Worm (Caenorhabditis elegans) whole organism, L2 larva: ENCODE data around the gene F59A1.11.

Source experiments
- C34F6.9 ChIP-seq: fragments of 150-350 bp; optimal IDR thresholded peaks from 2 replicates; lab custom pipeline; 2014; ENCODE audit warnings: missing biosample characterization, missing genetic modification characterization
- F13H6.1 ChIP-seq: sonication (generic microtip); optimal IDR thresholded peaks from 2 replicates; lab custom pipeline; 2016; ENCODE audit warnings: missing genetic modification characterization, missing compliant biosample characterization
- Y55F3AM.14 ChIP-seq: fragments of 200-800 bp; sonication (Bioruptor generic); optimal IDR thresholded peaks from 2 replicates; lab custom pipeline; 2018; ENCODE audit warnings: mild to moderate bottlenecking, missing genetic modification characterization, missing compliant biosample characterization
- alr-1 ChIP-seq: fragments of 150-350 bp; optimal IDR thresholded peaks from 2 replicates; lab custom pipeline; 2014; ENCODE audit warnings: missing biosample characterization, missing genetic modification characterization
- aly-2 ChIP-seq: fragments of 150-350 bp; optimal IDR thresholded peaks from 2 replicates; lab custom pipeline; 2014; ENCODE audit warnings: missing biosample characterization, missing genetic modification characterization
- ama-1 ChIP-seq: fragments of 150-350 bp; optimal IDR thresholded peaks from 2 replicates; lab custom pipeline; 2018; ENCODE audit warnings: inconsistent platforms
- blmp-1 ChIP-seq: sonication (generic microtip); optimal IDR thresholded peaks from 2 replicates; lab custom pipeline; 2017; ENCODE audit warnings: missing genetic modification characterization, mild to moderate bottlenecking, missing compliant biosample characterization, antibody characterized with exemption, moderate library complexity; ENCODE audit not compliant: insufficient read depth
- ceh-16 ChIP-seq: fragments of 150-350 bp; optimal IDR thresholded peaks from 2 replicates; lab custom pipeline; 2014; ENCODE audit warnings: missing biosample characterization, missing genetic modification characterization
- crh-2 ChIP-seq: sonication (generic microtip); optimal IDR thresholded peaks from 2 replicates; lab custom pipeline; 2017; ENCODE audit warnings: missing biosample characterization, missing genetic modification characterization
- dmd-4 ChIP-seq: sonication (generic microtip); optimal IDR thresholded peaks from 2 replicates; lab custom pipeline; 2017; ENCODE audit warnings: missing biosample characterization, missing genetic modification characterization
- egl-27 ChIP-seq: sonication (generic microtip); optimal IDR thresholded peaks from 3 replicates; lab custom pipeline; 2017; ENCODE audit warnings: missing biosample characterization, missing genetic modification reagents, missing genetic modification characterization
- elt-1 ChIP-seq: fragments of 150-350 bp; optimal IDR thresholded peaks from 2 replicates; lab custom pipeline; 2014; ENCODE audit warnings: missing biosample characterization, missing genetic modification characterization
- elt-3 ChIP-seq: sonication (generic microtip); optimal IDR thresholded peaks from 2 replicates; lab custom pipeline; 2017; ENCODE audit warnings: missing biosample characterization, missing genetic modification characterization
- fos-1 ChIP-seq: fragments of 150-350 bp; optimal IDR thresholded peaks from 2 replicates; lab custom pipeline; 2014; ENCODE audit warnings: missing biosample characterization, missing genetic modification characterization
- gmeb-1 ChIP-seq: fragments of 150-350 bp; optimal IDR thresholded peaks from 2 replicates; lab custom pipeline; 2014; ENCODE audit warnings: missing biosample characterization, missing genetic modification characterization
- lin-11 ChIP-seq: fragments of 150-350 bp; sonication (generic microtip); optimal IDR thresholded peaks from 2 replicates; lab custom pipeline; 2014; ENCODE audit warnings: missing biosample characterization, missing genetic modification characterization, inconsistent platforms, mixed read lengths
- lin-13 ChIP-seq: fragments of 150-350 bp; optimal IDR thresholded peaks from 2 replicates; lab custom pipeline; 2014; ENCODE audit warnings: missing biosample characterization, missing genetic modification reagents, missing genetic modification characterization
- lin-39 ChIP-seq: fragments of 150-350 bp; optimal IDR thresholded peaks from 2 replicates; lab custom pipeline; 2014; ENCODE audit warnings: missing biosample characterization, missing genetic modification reagents, missing genetic modification characterization
- lsy-2 ChIP-seq, 2 experiments: fragments of 150-350 bp in 1 of 2; sonication (generic microtip) in 1 of 2; optimal IDR thresholded peaks; 2 replicates each; lab custom pipeline; 2014 to 2017; ENCODE audit warnings: missing biosample characterization in 2 of 2, missing genetic modification characterization in 2 of 2
- mab-5 ChIP-seq: fragments of 150-350 bp; optimal IDR thresholded peaks from 2 replicates; lab custom pipeline; 2014; ENCODE audit warnings: missing biosample characterization, missing genetic modification characterization
- mdl-1 ChIP-seq, 2 experiments: fragments of 150-350 bp in 1 of 2; sonication (generic microtip) in 1 of 2; optimal IDR thresholded peaks; 2 replicates each; lab custom pipeline; 2017; ENCODE audit warnings: missing biosample characterization in 2 of 2, missing genetic modification characterization in 2 of 2
- nhr-10 ChIP-seq: sonication (generic microtip); optimal IDR thresholded peaks from 2 replicates; lab custom pipeline; 2017; ENCODE audit warnings: missing biosample characterization, missing genetic modification characterization
- nhr-11 ChIP-seq: fragments of 150-350 bp; optimal IDR thresholded peaks from 2 replicates; lab custom pipeline; 2014; ENCODE audit warnings: missing biosample characterization, missing genetic modification characterization
- nhr-12 ChIP-seq: fragments of 150-350 bp; optimal IDR thresholded peaks from 2 replicates; lab custom pipeline; 2014; ENCODE audit warnings: missing biosample characterization, missing genetic modification characterization
- nhr-129 ChIP-seq: fragments of 150-350 bp; optimal IDR thresholded peaks from 2 replicates; lab custom pipeline; 2014; ENCODE audit warnings: missing biosample characterization, missing genetic modification characterization
- nhr-21 ChIP-seq: fragments of 150-350 bp; optimal IDR thresholded peaks from 2 replicates; lab custom pipeline; 2014; ENCODE audit warnings: missing biosample characterization, missing genetic modification characterization
- nhr-25 ChIP-seq: fragments of 150-350 bp; sonication (generic microtip); optimal IDR thresholded peaks from 3 replicates; lab custom pipeline; 2014; ENCODE audit warnings: missing biosample characterization, missing genetic modification characterization
- nhr-6 ChIP-seq: fragments of 150-350 bp; optimal IDR thresholded peaks from 2 replicates; lab custom pipeline; 2014; ENCODE audit warnings: missing biosample characterization, missing genetic modification characterization
- nhr-77 ChIP-seq: fragments of 150-350 bp; optimal IDR thresholded peaks from 2 replicates; lab custom pipeline; 2014; ENCODE audit warnings: missing biosample characterization, missing genetic modification characterization
- peb-1 ChIP-seq: fragments of 150-350 bp; optimal IDR thresholded peaks from 2 replicates; lab custom pipeline; 2014; ENCODE audit warnings: missing biosample characterization, missing genetic modification characterization
- sem-4 ChIP-seq: fragments of 150-350 bp; optimal IDR thresholded peaks from 2 replicates; lab custom pipeline; 2014; ENCODE audit warnings: missing biosample characterization, missing genetic modification reagents, missing genetic modification characterization
- skn-1 ChIP-seq: sonication (generic microtip); optimal IDR thresholded peaks from 2 replicates; lab custom pipeline; 2017; ENCODE audit warnings: missing biosample characterization, missing genetic modification characterization
- sma-3 ChIP-seq: sonication (generic microtip); optimal IDR thresholded peaks from 2 replicates; lab custom pipeline; 2016; ENCODE audit warnings: missing genetic modification reagents, missing genetic modification characterization, missing compliant biosample characterization
- sma-9 ChIP-seq, 2 experiments: fragments of 150-350 bp in 1 of 2; sonication (generic microtip) in 1 of 2; optimal IDR thresholded peaks; 2 replicates each; lab custom pipeline; 2014 to 2016; ENCODE audit warnings: missing genetic modification characterization in 2 of 2, mild to moderate bottlenecking in 1 of 2, missing biosample characterization in 1 of 2, missing compliant biosample characterization in 1 of 2, missing genetic modification reagents in 1 of 2, moderate library complexity in 1 of 2
- unc-39 ChIP-seq: fragments of 150-350 bp; optimal IDR thresholded peaks from 2 replicates; lab custom pipeline; 2014; ENCODE audit warnings: missing biosample characterization, missing genetic modification characterization
- unc-55 ChIP-seq: fragments of 150-350 bp; sonication (generic microtip); optimal IDR thresholded peaks from 3 replicates; lab custom pipeline; 2014; ENCODE audit warnings: missing biosample characterization, missing genetic modification reagents, missing genetic modification characterization
- zag-1 ChIP-seq: fragments of 150-350 bp; optimal IDR thresholded peaks from 2 replicates; lab custom pipeline; 2014; ENCODE audit warnings: missing biosample characterization, missing genetic modification characterization
- ztf-1 ChIP-seq: fragments of 200-800 bp; sonication (Bioruptor generic); conservative IDR thresholded peaks from 2 replicates; pipeline ENCODE4 v1.3.6; 2022; ENCODE audit warnings: missing genetic modification characterization, missing compliant biosample characterization
- ztf-4 ChIP-seq: fragments of 150-350 bp; optimal IDR thresholded peaks from 2 replicates; lab custom pipeline; 2014; ENCODE audit warnings: missing biosample characterization, missing genetic modification characterization

F59A1.11 gene

ce11 chrV:17695802-17696201 is 30.0 kb upstream of the F59A1.11 start, which contains the start of gene Y26G10.1:
Gene Y26G10.1 (minus strand): TSS chrV:17695902.
- TF ChIP-seq nhr-77 (tag; lab: Kevin White, UChicago) (no peak), nhr-12 (tag; lab: Kevin White, UChicago) (no peak), ceh-16 (no peak), nhr-21 (no peak), nhr-25 (tag; lab: Kevin White, UChicago) (no peak), lsy-2 (tag; optimal IDR thresholded peaks at IDR 0.05; lab: Kevin White, UChicago) (no peak)
- TF ChIP-seq, all 48 proteins: peak for 0

- TF ChIP-seq fos-1 (tag; lab: Kevin White, UChicago) (peak; percentile 25), peb-1 (tag; lab: Kevin White, UChicago) (no peak)
These were observed 28.5 kb upstream of the F59A1.11 start for ce11 chrV:17694260-17694659.

ce11 chrV:17690922-17691321 is 25.1 kb upstream of the F59A1.11 start, which contains the start of gene F59A1.13:
Gene F59A1.13 (minus strand): TSS chrV:17691022.
- TF ChIP-seq gmeb-1 (tag; lab: Kevin White, UChicago) (no peak), lin-13 (no peak), aly-2 (no peak), lin-39 (tag; lab: Kevin White, UChicago) (no peak), nhr-11 (no peak), ama-1 (lab: Kevin White, UChicago) (no peak), Y55F3AM.14 (no peak), nhr-25 (tag; lab: Kevin White, UChicago) (no peak), nhr-77 (tag; lab: Kevin White, UChicago) (no peak), mdl-1 (tag; optimal IDR thresholded peaks at IDR 0.05; lab: Kevin White, UChicago) (no peak), F13H6.1 (tag; lab: Kevin White, UChicago) (no peak), dmd-4 (tag; lab: Kevin White, UChicago) (no peak), unc-39 (tag; lab: Kevin White, UChicago) (no peak), lin-11 (tag; lab: Kevin White, UChicago) (no peak)

ce11 chrV:17686852-17687251 is 21.0 kb upstream of the F59A1.11 start, which contains the start of gene F59A1.18:
Gene F59A1.18 (minus strand): TSS chrV:17686952.
- TF ChIP-seq nhr-6 (tag; lab: Kevin White, UChicago) (no peak), zag-1 (tag; lab: Kevin White, UChicago) (no peak)

- TF ChIP-seq sem-4 (tag; lab: Kevin White, UChicago) = no peak
- TF ChIP-seq unc-39 (tag; lab: Kevin White, UChicago) = no peak
- no peak for TF ChIP-seq dmd-4 (tag; lab: Kevin White, UChicago)
- TF ChIP-seq gmeb-1 (tag; lab: Kevin White, UChicago) = no peak
- no peak for TF ChIP-seq crh-2 (tag; lab: Kevin White, UChicago)
- no peak for TF ChIP-seq lin-39 (tag; lab: Kevin White, UChicago)
- no peak for TF ChIP-seq nhr-25 (tag; lab: Kevin White, UChicago)
- TF ChIP-seq lin-13 = no peak
- TF ChIP-seq egl-27 (tag; lab: Kevin White, UChicago) = no peak
- TF ChIP-seq nhr-129 (tag; lab: Kevin White, UChicago) = no peak
- no peak for TF ChIP-seq peb-1 (tag; lab: Kevin White, UChicago)
- TF ChIP-seq alr-1 (tag; lab: Kevin White, UChicago) = no peak
- TF ChIP-seq elt-3 (tag; lab: Kevin White, UChicago) = no peak
- no peak for TF ChIP-seq nhr-10 (tag; lab: Kevin White, UChicago)
- TF ChIP-seq ztf-1 = no peak
- TF ChIP-seq unc-55 (GFP tag; lab: Kevin White, UChicago) = no peak
- TF ChIP-seq nhr-77 (tag; lab: Kevin White, UChicago) = no peak
- TF ChIP-seq nhr-6 (tag; lab: Kevin White, UChicago) = no peak
These were observed 19.1 kb upstream of the F59A1.11 start, which contains the start of the genes F59A1.16 and F59A1.6 for ce11 chrV:17684857-17685256. Gene F59A1.16 (minus strand): TSS chrV:17684957. Gene F59A1.6 (plus strand): TSS chrV:17685141.

ce11 chrV:17683763-17684162 is 18.0 kb upstream of the F59A1.11 start, which contains the start of gene F59A1.15:
Gene F59A1.15 (minus strand): TSS chrV:17683863.
- TF ChIP-seq nhr-129 (tag; lab: Kevin White, UChicago) (no peak), skn-1 (tag; lab: Kevin White, UChicago) (no peak), sem-4 (tag; lab: Kevin White, UChicago) (no peak), elt-1 (no peak), blmp-1 (no peak), nhr-6 (tag; lab: Kevin White, UChicago) (no peak), nhr-11 (no peak), mab-5 (tag; lab: Kevin White, UChicago) (no peak), sma-3 (GFP tag; lab: Kevin White, UChicago) (no peak), dmd-4 (tag; lab: Kevin White, UChicago) (no peak), C34F6.9 (tag; lab: Kevin White, UChicago) (no peak), fos-1 (tag; lab: Kevin White, UChicago) (no peak), sma-9 (GFP tag; optimal IDR thresholded peaks at IDR 0.05; lab: Kevin White, UChicago) (no peak), sma-9 (tag; optimal IDR thresholded peaks at IDR 0.05; lab: Kevin White, UChicago) (no peak), lin-11 (tag; lab: Kevin White, UChicago) (no peak), ztf-4 (no peak), nhr-77 (tag; lab: Kevin White, UChicago) (no peak)
